Fruit fly (Drosophila melanogaster): ENCODE results near the gene CG15822.
A peak's percentile ranks its signal among the peaks of the same experiment; 100 is the strongest.

CG15822 gene

DNA sequence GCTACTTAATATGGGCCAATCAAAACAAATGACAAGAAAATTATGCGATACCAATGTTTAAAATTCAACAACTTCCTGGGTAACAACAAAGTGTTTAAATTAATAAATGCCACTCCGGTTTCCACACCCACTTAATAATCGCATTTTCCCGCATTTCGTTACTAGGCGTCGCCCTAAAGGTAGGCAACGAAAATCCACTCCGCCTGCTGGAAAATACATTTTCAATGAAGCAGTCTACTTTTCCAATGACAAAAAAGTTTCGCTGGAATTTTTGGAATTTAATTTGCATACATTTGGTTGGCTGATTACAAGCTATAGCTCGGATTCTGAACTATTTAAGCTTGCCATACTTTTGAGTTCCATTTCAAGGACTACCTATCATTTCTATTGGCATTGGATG is 3.1 kb upstream of the CG15822 start (continued):
- TF ChIP-seq grau (tag; optimal IDR thresholded peaks at IDR 0.05) (no peak), CG31365 (tag; optimal IDR thresholded peaks at IDR 0.05) (no peak), HmgZ (tag; optimal IDR thresholded peaks at IDR 0.05) (peak; percentile 4), CTCF (GFP tag; optimal IDR thresholded peaks at IDR 0.05) (peak; percentile 44), gsb-n (tag; optimal IDR thresholded peaks at IDR 0.05) (no peak), CG10654 (GFP tag; optimal IDR thresholded peaks at IDR 0.05) (no peak), HmgD (GFP tag; optimal IDR thresholded peaks at IDR 0.05) (no peak), CG18262 (tag; optimal IDR thresholded peaks at IDR 0.05) (no peak), knrl (GFP tag; IDR thresholded peaks at IDR 0.05; ENCODE audit: partially characterized antibody) (no peak), tap (tag; optimal IDR thresholded peaks at IDR 0.05) (no peak), corto (GFP tag; optimal IDR thresholded peaks at IDR 0.05) (no peak), nom (GFP tag; optimal IDR thresholded peaks at IDR 0.05) (no peak), CG34224 (GFP tag; IDR thresholded peaks at IDR 0.05; ENCODE audit: partially characterized antibody) (0 out of 3 replicates have a peak, but pooled peaks have one; percentile 21), aop (GFP tag; IDR thresholded peaks at IDR 0.05) (no peak), MESR4 (GFP tag; optimal IDR thresholded peaks at IDR 0.05) (no peak), Ptx1 (GFP tag; IDR thresholded peaks at IDR 0.05) (no peak), sd (tag; optimal IDR thresholded peaks at IDR 0.05) (peak; percentile 93), CrebB (tag; optimal IDR thresholded peaks at IDR 0.05) (no peak), CG8290 (GFP tag; optimal IDR thresholded peaks at IDR 0.05) (no peak), CG8290 (tag; optimal IDR thresholded peaks at IDR 0.05) (peak in 1 of 2 experiments; percentile 32), nmo (GFP tag; optimal IDR thresholded peaks at IDR 0.05) (no peak), CG42726 (GFP tag; IDR thresholded peaks at IDR 0.05; ENCODE audit: partially characterized antibody) (no peak), CG11723 (GFP tag; optimal IDR thresholded peaks at IDR 0.05) (no peak), lola (GFP tag; optimal IDR thresholded peaks at IDR 0.05) (peak in 1 of 3 experiments; percentile 38), CG12391 (tag; optimal IDR thresholded peaks at IDR 0.05) (no peak), CG18476 (GFP tag; optimal IDR thresholded peaks at IDR 0.05) (no peak), NFAT (GFP tag; IDR thresholded peaks at IDR 0.05) (no peak), CG34422 (GFP tag; IDR thresholded peaks at IDR 0.05) (no peak), CG14441 (GFP tag; IDR thresholded peaks at IDR 0.05) (no peak), gsb (GFP tag; IDR thresholded peaks at IDR 0.05) (no peak), p53 (GFP tag; optimal IDR thresholded peaks at IDR 0.05) (no peak), Mrtf (GFP tag; IDR thresholded peaks at IDR 0.05) (no peak)

DNA sequence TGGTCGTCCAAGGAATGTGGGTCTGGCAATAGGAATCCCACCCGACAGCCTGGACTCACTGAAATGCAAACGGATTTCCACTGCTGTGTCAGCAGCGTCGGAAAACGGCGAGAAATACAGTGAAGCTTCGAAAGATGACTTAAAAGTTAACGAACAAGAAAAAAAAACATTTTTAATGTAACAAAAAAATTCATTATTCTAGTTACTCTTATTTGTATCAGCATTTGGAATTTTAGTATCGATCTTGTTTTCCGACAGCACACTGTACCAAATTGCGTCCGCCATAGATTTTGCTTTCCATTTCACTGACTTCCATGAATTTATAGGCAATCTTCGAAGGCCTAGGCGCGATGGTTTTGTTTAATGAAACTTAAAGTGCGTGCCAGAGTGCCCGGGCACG is 1.1 kb upstream of the CG15822 start:
- TF ChIP-seq ham (GFP tag; IDR thresholded peaks at IDR 0.05): no peak
- TF ChIP-seq CG3163 (GFP tag; optimal IDR thresholded peaks at IDR 0.05): no peak
- peak; percentile 56; the same call in 1 of the 2 replicates for TF ChIP-seq Rfx (GFP tag; IDR thresholded peaks at IDR 0.05)
- TF ChIP-seq eyg (GFP tag; optimal IDR thresholded peaks at IDR 0.05): no peak
- no peak for TF ChIP-seq sug (tag; optimal IDR thresholded peaks at IDR 0.05)
- no peak for TF ChIP-seq cato (GFP tag; optimal IDR thresholded peaks at IDR 0.05; ENCODE audit: borderline replicate concordance)
- TF ChIP-seq exex (tag; optimal IDR thresholded peaks at IDR 0.05): no peak
- peak; percentile 20 for TF ChIP-seq PHDP (tag; optimal IDR thresholded peaks at IDR 0.05)
- 0 out of 2 replicates have a peak, but pooled peaks have one; percentile 19 for TF ChIP-seq CG31441 (GFP tag; IDR thresholded peaks at IDR 0.05)
- TF ChIP-seq chinmo (GFP tag; IDR thresholded peaks at IDR 0.05; ENCODE audit: partially characterized antibody): no peak
- no peak for TF ChIP-seq az2 (GFP tag; optimal IDR thresholded peaks at IDR 0.05)
- no peak for TF ChIP-seq Bteb2 (GFP tag; optimal IDR thresholded peaks at IDR 0.05)
- TF ChIP-seq CrebB (tag; optimal IDR thresholded peaks at IDR 0.05): no peak
- TF ChIP-seq hb (GFP tag; IDR thresholded peaks at IDR 0.05; ENCODE audit: partially characterized antibody): no peak
- peak; percentile 63 for TF ChIP-seq lmd (GFP tag; IDR thresholded peaks at IDR 0.05)
- no peak for TF ChIP-seq salm (tag; optimal IDR thresholded peaks at IDR 0.05)
- no peak for TF ChIP-seq Hmx (GFP tag; optimal IDR thresholded peaks at IDR 0.05)
- no peak for TF ChIP-seq CG3726 (GFP tag; IDR thresholded peaks at IDR 0.05)
- TF ChIP-seq CG16813 (GFP tag; IDR thresholded peaks at IDR 0.05; ENCODE audit: partially characterized antibody): no peak
- TF ChIP-seq Dbx (GFP tag; IDR thresholded peaks at IDR 0.05): no peak; the same call in 2 of the 3 replicates
- no peak for TF ChIP-seq CG17802 (tag; optimal IDR thresholded peaks at IDR 0.05)
- TF ChIP-seq CG4328 (GFP tag; optimal IDR thresholded peaks at IDR 0.05): no peak

Measured in whole organism, embryonic.